Fruit fly (Drosophila melanogaster) whole organism, embryonic: ENCODE measurements around the gene CG2278.
A peak's percentile ranks its signal among the peaks of the same experiment; 100 is the strongest.

Experiments used
- CG10209 ChIP-seq: fragments of 200-800 bp; sonication (Bioruptor generic); optimal IDR thresholded peaks from 3 replicates; lab custom pipeline; 2017; ENCODE audit warnings: missing biosample characterization, mild to moderate bottlenecking, missing genetic modification characterization, missing genetic modification reagents
- CG10462 ChIP-seq: fragments of 200-800 bp; sonication (Bioruptor generic); optimal IDR thresholded peaks from 2 replicates; lab custom pipeline; 2016; ENCODE audit warnings: missing biosample characterization, missing genetic modification characterization
- CG11398 ChIP-seq: fragments of 200-800 bp; sonication (Bioruptor generic); optimal IDR thresholded peaks from 2 replicates; lab custom pipeline; 2016; ENCODE audit warnings: missing biosample characterization, missing genetic modification characterization
- CG11695 ChIP-seq: fragments of 200-800 bp; sonication (Bioruptor generic); IDR thresholded peaks from 3 replicates; pipeline ENCODE4 v1.3.6; 2022; ENCODE audit warnings: missing biosample characterization, missing genetic modification characterization
- CG13424 ChIP-seq: fragments of 200-800 bp; sonication (Bioruptor generic); optimal IDR thresholded peaks from 2 replicates; lab custom pipeline; 2019; ENCODE audit warnings: missing biosample characterization, mild to moderate bottlenecking, missing genetic modification characterization, moderate library complexity
- CG17186 ChIP-seq: fragments of 200-800 bp; sonication (Bioruptor generic); optimal IDR thresholded peaks from 3 replicates; lab custom pipeline; 2017; ENCODE audit warnings: missing biosample characterization, missing genetic modification reagents, missing genetic modification characterization
- CG17612 ChIP-seq: fragments of 200-800 bp; sonication (Bioruptor generic); IDR thresholded peaks from 2 replicates; pipeline ENCODE4 v1.3.6; 2022; ENCODE audit warnings: missing biosample characterization, missing genetic modification characterization
- CG17829 ChIP-seq: fragments of 200-800 bp; optimal IDR thresholded peaks from 2 replicates; lab custom pipeline; 2019; ENCODE audit warnings: missing biosample characterization, mild to moderate bottlenecking, missing genetic modification characterization, moderate library complexity
- CG17912 ChIP-seq: fragments of 200-800 bp; sonication (Bioruptor generic); optimal IDR thresholded peaks from 2 replicates; lab custom pipeline; 2018; ENCODE audit warnings: missing biosample characterization, mild to moderate bottlenecking, missing genetic modification characterization
- CG31365 ChIP-seq: fragments of 200-800 bp; sonication (Bioruptor generic); optimal IDR thresholded peaks from 2 replicates; lab custom pipeline; 2018; ENCODE audit warnings: missing biosample characterization, mild to moderate bottlenecking, missing genetic modification characterization
- CG3163 ChIP-seq: fragments of 200-800 bp; sonication (Bioruptor generic); optimal IDR thresholded peaks from 3 replicates; lab custom pipeline; 2016; ENCODE audit warnings: missing biosample characterization, missing genetic modification characterization
- CG34376 ChIP-seq: fragments of 200-800 bp; sonication (Bioruptor generic); optimal IDR thresholded peaks from 2 replicates; lab custom pipeline; 2018; ENCODE audit warnings: missing biosample characterization, mild to moderate bottlenecking, missing genetic modification characterization
- CG4707 ChIP-seq: fragments of 200-800 bp; sonication (Bioruptor generic); optimal IDR thresholded peaks from 2 replicates; lab custom pipeline; 2018; ENCODE audit warnings: missing biosample characterization, mild to moderate bottlenecking, missing genetic modification characterization, moderate library complexity
- CG4854 ChIP-seq: fragments of 200-800 bp; sonication (Bioruptor generic); optimal IDR thresholded peaks from 2 replicates; lab custom pipeline; 2016; ENCODE audit warnings: missing biosample characterization, missing genetic modification characterization, inconsistent platforms
- CG7271 ChIP-seq: fragments of 200-800 bp; sonication (Bioruptor generic); optimal IDR thresholded peaks from 2 replicates; lab custom pipeline; 2018; ENCODE audit warnings: missing biosample characterization, mild to moderate bottlenecking, missing genetic modification characterization, moderate library complexity
- CG7928 ChIP-seq: fragments of 200-800 bp; sonication (Bioruptor generic); optimal IDR thresholded peaks from 2 replicates; lab custom pipeline; 2017; ENCODE audit warnings: missing biosample characterization, mild to moderate bottlenecking, missing genetic modification characterization
- CG8281 ChIP-seq: fragments of 200-800 bp; sonication (Bioruptor generic); optimal IDR thresholded peaks from 2 replicates; lab custom pipeline; 2018; ENCODE audit warnings: missing biosample characterization, mild to moderate bottlenecking, missing genetic modification characterization, moderate library complexity
- CG8924 ChIP-seq: fragments of 200-800 bp; optimal IDR thresholded peaks from 3 replicates; lab custom pipeline; 2019; ENCODE audit warnings: missing biosample characterization, mild to moderate bottlenecking, missing genetic modification characterization, moderate library complexity
- CG9609 ChIP-seq: fragments of 200-800 bp; sonication (Bioruptor generic); optimal IDR thresholded peaks from 3 replicates; lab custom pipeline; 2016; ENCODE audit warnings: missing biosample characterization, missing genetic modification characterization
- CG9727 ChIP-seq: fragments of 200-800 bp; sonication (Bioruptor generic); optimal IDR thresholded peaks from 3 replicates; lab custom pipeline; 2017; ENCODE audit warnings: missing biosample characterization, mild to moderate bottlenecking, missing genetic modification characterization
- CG9876 ChIP-seq: fragments of 200-800 bp; sonication (Bioruptor generic); optimal IDR thresholded peaks from 2 replicates; lab custom pipeline; 2016; ENCODE audit warnings: missing biosample characterization, missing genetic modification characterization
- Dip3 ChIP-seq: fragments of 200-800 bp; sonication (Bioruptor generic); optimal IDR thresholded peaks from 3 replicates; lab custom pipeline; 2016; ENCODE audit warnings: missing biosample characterization, missing genetic modification characterization
- Eip74EF ChIP-seq, 2 experiments: fragments of 200-800 bp in 1 of 2; fragments of >200 bp in 1 of 2; sonication (Bioruptor generic) in 1 of 2; optimal IDR thresholded peaks; 2 replicates each; lab custom pipeline; 2017 to 2019; ENCODE audit warnings: missing biosample characterization in 2 of 2, missing genetic modification characterization in 2 of 2, mild to moderate bottlenecking in 1 of 2, moderate library complexity in 1 of 2
- Fer1 ChIP-seq: fragments of 200-800 bp; sonication (Bioruptor generic); optimal IDR thresholded peaks from 2 replicates; lab custom pipeline; 2017; ENCODE audit warnings: missing biosample characterization, mild to moderate bottlenecking, missing genetic modification characterization
- Med ChIP-seq: fragments of 200-800 bp; sonication (Bioruptor generic); peaks from one replicate; lab custom pipeline; 2016; ENCODE audit warnings: missing biosample characterization, missing genetic modification characterization, mild to moderate bottlenecking, inconsistent platforms, moderate library complexity
- NFAT ChIP-seq: fragments of 200-800 bp; sonication (Bioruptor generic); IDR thresholded peaks from 2 replicates; pipeline ENCODE4 v1.3.6; 2022; ENCODE audit warnings: missing biosample characterization, missing genetic modification characterization
- Nf-YA ChIP-seq: fragments of 200-800 bp; sonication (Bioruptor generic); IDR thresholded peaks from 2 replicates; pipeline ENCODE4 v1.3.6; 2022; ENCODE audit warnings: missing biosample characterization, missing genetic modification characterization
- Nf-YC ChIP-seq: fragments of 200-800 bp; optimal IDR thresholded peaks from 3 replicates; lab custom pipeline; 2019; ENCODE audit warnings: missing biosample characterization, mild to moderate bottlenecking, missing genetic modification characterization, moderate library complexity
- Side ChIP-seq: fragments of 200-800 bp; sonication (Bioruptor generic); optimal IDR thresholded peaks from 2 replicates; lab custom pipeline; 2016; ENCODE audit warnings: missing biosample characterization, missing genetic modification characterization
- Sin3A ChIP-seq: fragments of >200 bp; optimal IDR thresholded peaks from 2 replicates; lab custom pipeline; 2018
- Usf ChIP-seq: fragments of 200-800 bp; sonication (Bioruptor generic); optimal IDR thresholded peaks from 2 replicates; lab custom pipeline; 2017; ENCODE audit warnings: missing genotype, missing biosample characterization, missing genetic modification characterization
- Xrp1 ChIP-seq: fragments of 200-800 bp; sonication (Bioruptor generic); IDR thresholded peaks from 2 replicates; pipeline ENCODE4 v1.3.6; 2022; ENCODE audit warnings: missing biosample characterization, missing genetic modification characterization
- aop ChIP-seq: fragments of 200-800 bp; sonication (Bioruptor generic); IDR thresholded peaks from 2 replicates; pipeline ENCODE4 v1.3.6; 2022; ENCODE audit warnings: missing biosample characterization, missing genetic modification characterization
- cad ChIP-seq: fragments of >200 bp; optimal IDR thresholded peaks from 2 replicates; lab custom pipeline; 2017; ENCODE audit warnings: missing biosample characterization, missing genetic modification characterization
- cato ChIP-seq: fragments of 200-800 bp; sonication (Bioruptor generic); optimal IDR thresholded peaks from 2 replicates; lab custom pipeline; 2016; ENCODE audit warnings: missing biosample characterization, missing genetic modification characterization, borderline replicate concordance
- ci ChIP-seq: fragments of 200-800 bp; sonication (Bioruptor generic); IDR thresholded peaks from 3 replicates; pipeline ENCODE4 v1.3.6; 2022; ENCODE audit warnings: missing biosample characterization, missing genetic modification characterization
- dmrt99B ChIP-seq: fragments of 200-800 bp; sonication (Bioruptor generic); optimal IDR thresholded peaks from 2 replicates; lab custom pipeline; 2018; ENCODE audit warnings: missing biosample characterization, mild to moderate bottlenecking, missing genetic modification characterization, moderate library complexity
- eve ChIP-seq, 2 experiments: fragments of >200 bp; optimal IDR thresholded peaks; 2 replicates each; lab custom pipeline; 2017; ENCODE audit warnings: missing biosample characterization in 2 of 2, missing genetic modification characterization in 2 of 2
- ewg ChIP-seq: fragments of 200-800 bp; sonication (Bioruptor generic); optimal IDR thresholded peaks from 3 replicates; lab custom pipeline; 2017; ENCODE audit warnings: mild to moderate bottlenecking, missing biosample characterization, missing genetic modification reagents, missing genetic modification characterization
- grau ChIP-seq: fragments of 200-800 bp; optimal IDR thresholded peaks from 3 replicates; lab custom pipeline; 2019; ENCODE audit warnings: missing biosample characterization, mild to moderate bottlenecking, missing genetic modification characterization, moderate library complexity
- gsb-n ChIP-seq: fragments of 200-800 bp; sonication (Bioruptor generic); optimal IDR thresholded peaks from 3 replicates; lab custom pipeline; 2018; ENCODE audit warnings: missing biosample characterization, mild to moderate bottlenecking, missing genetic modification characterization
- insv ChIP-seq, 2 experiments: fragments of 200-800 bp; sonication (Bioruptor generic); optimal IDR thresholded peaks; 3 replicates each; lab custom pipeline; 2016 to 2018; ENCODE audit warnings: missing biosample characterization in 2 of 2, missing genetic modification characterization in 2 of 2
- ken ChIP-seq: fragments of 200-800 bp; sonication (Bioruptor generic); IDR thresholded peaks from 3 replicates; pipeline ENCODE4 v1.3.6; 2022; ENCODE audit warnings: missing biosample characterization, missing genetic modification characterization
- org-1 ChIP-seq: fragments of 200-800 bp; sonication (Bioruptor generic); optimal IDR thresholded peaks from 2 replicates; lab custom pipeline; 2017; ENCODE audit warnings: missing biosample characterization, missing genetic modification characterization
- peb ChIP-seq: fragments of 200-800 bp; sonication (Bioruptor generic); IDR thresholded peaks from 2 replicates; pipeline ENCODE4 v1.3.6; 2022; ENCODE audit warnings: missing biosample characterization, missing genetic modification characterization
- pita ChIP-seq: fragments of 200-800 bp; sonication (Bioruptor generic); optimal IDR thresholded peaks from 2 replicates; lab custom pipeline; 2017; ENCODE audit warnings: missing biosample characterization, mild to moderate bottlenecking, missing genetic modification characterization
- pnt ChIP-seq: fragments of 200-800 bp; sonication (Bioruptor generic); optimal IDR thresholded peaks from 3 replicates; lab custom pipeline; 2016; ENCODE audit warnings: missing biosample characterization, missing genetic modification characterization
- stwl ChIP-seq: fragments of 200-800 bp; sonication (Bioruptor generic); optimal IDR thresholded peaks from 3 replicates; lab custom pipeline; 2018; ENCODE audit warnings: missing biosample characterization, mild to moderate bottlenecking, missing genetic modification characterization, moderate library complexity
- tup ChIP-seq: fragments of 200-800 bp; sonication (Bioruptor generic); optimal IDR thresholded peaks from 2 replicates; lab custom pipeline; 2016; ENCODE audit warnings: missing biosample characterization, mild to moderate bottlenecking, missing genetic modification characterization, moderate library complexity
- vvl ChIP-seq: fragments of 200-800 bp; sonication (Bioruptor generic); IDR thresholded peaks from 2 replicates; pipeline ENCODE4 v1.3.6; 2022; ENCODE audit warnings: missing biosample characterization, missing genetic modification characterization
- zen ChIP-seq: fragments of 200-800 bp; sonication (Bioruptor generic); optimal IDR thresholded peaks from 3 replicates; lab custom pipeline; 2018; ENCODE audit warnings: missing biosample characterization, mild to moderate bottlenecking, missing genetic modification characterization, moderate library complexity

CG2278 gene

dm6 chrX:8210632-8211031 lies 40.6 kb upstream of the CG2278 start (continued):
- peak; percentile 36 for TF ChIP-seq stwl (tag; lab: Kevin White, UChicago)
- TF ChIP-seq pita (GFP tag; lab: Kevin White, UChicago): peak; percentile 41
- peak; percentile 7 for TF ChIP-seq zen (tag; lab: Kevin White, UChicago)
- no peak for TF ChIP-seq Dip3
- TF ChIP-seq CG11695 (GFP tag; lab: Robert Waterston, UW): no peak
- TF ChIP-seq CG9727 (GFP tag; lab: Kevin White, UChicago): no peak
- no peak for TF ChIP-seq CG7928 (GFP tag; lab: Kevin White, UChicago)
- no peak for TF ChIP-seq insv (GFP tag; optimal IDR thresholded peaks at IDR 0.05; lab: Kevin White, UChicago)
- peak; percentile 93 for TF ChIP-seq cad
- TF ChIP-seq CG17186 (GFP tag; lab: Kevin White, UChicago): no peak
- no peak for TF ChIP-seq gsb-n (tag; lab: Kevin White, UChicago)
- no peak for TF ChIP-seq CG4854 (GFP tag; lab: Kevin White, UChicago)

dm6 chrX:8207054-8207453 lies 37.0 kb upstream of the CG2278 start:
- TF ChIP-seq ken (GFP tag; lab: Robert Waterston, UW): no peak
- no peak for TF ChIP-seq cato
- TF ChIP-seq Med (GFP tag; lab: Kevin White, UChicago): peak; percentile 58
- TF ChIP-seq CG9876 (GFP tag; lab: Kevin White, UChicago): no peak
- no peak for TF ChIP-seq CG11398 (GFP tag; lab: Kevin White, UChicago)
- no peak for TF ChIP-seq grau
- TF ChIP-seq vvl: peak; percentile 54
- no peak for TF ChIP-seq CG34376 (GFP tag; lab: Kevin White, UChicago)
- TF ChIP-seq ci: peak; percentile 35; the same call in 1 of the 3 replicates
- TF ChIP-seq org-1 (GFP tag; lab: Kevin White, UChicago): no peak
- TF ChIP-seq Sin3A (lab: Kevin White, UChicago): no peak
- peak; percentile 56; the same call in 1 of the 2 replicates for TF ChIP-seq CG17612
- no peak for TF ChIP-seq CG7271 (tag; lab: Kevin White, UChicago)
- TF ChIP-seq CG3163 (GFP tag; lab: Kevin White, UChicago): no peak
- TF ChIP-seq peb: no peak
- TF ChIP-seq CG8281: no peak
- TF ChIP-seq CG17829 (tag; lab: Kevin White, UChicago): no peak
- no peak for TF ChIP-seq CG10462 (GFP tag; lab: Kevin White, UChicago)
- TF ChIP-seq Usf (GFP tag; lab: Kevin White, UChicago): no peak
- TF ChIP-seq CG7928 (GFP tag; lab: Kevin White, UChicago): no peak
- TF ChIP-seq CG10209: no peak
- no peak for TF ChIP-seq Fer1
- TF ChIP-seq Side (GFP tag; lab: Kevin White, UChicago): no peak
- TF ChIP-seq Nf-YA: no peak
- no peak for TF ChIP-seq Nf-YC (tag; lab: Kevin White, UChicago)
- TF ChIP-seq aop: no peak
- no peak for TF ChIP-seq Eip74EF (GFP tag; optimal IDR thresholded peaks at IDR 0.05; lab: Kevin White, UChicago)
- TF ChIP-seq CG4707 (GFP tag; lab: Kevin White, UChicago): no peak
- no peak for TF ChIP-seq pnt (GFP tag; lab: Kevin White, UChicago)
- no peak for TF ChIP-seq ewg (GFP tag; lab: Kevin White, UChicago)
- TF ChIP-seq CG13424 (tag; lab: Kevin White, UChicago): peak; percentile 2
- TF ChIP-seq CG9609: no peak
- TF ChIP-seq eve (GFP tag; optimal IDR thresholded peaks at IDR 0.05; lab: Kevin White, UChicago): no peak
- TF ChIP-seq Xrp1 (GFP tag; lab: Robert Waterston, UW): 0 out of 2 replicates have a peak, but pooled peaks have one; percentile 13
- no peak for TF ChIP-seq NFAT (GFP tag; lab: Robert Waterston, UW)
- no peak for TF ChIP-seq CG17912 (GFP tag; lab: Kevin White, UChicago)
- TF ChIP-seq CG31365 (tag; lab: Kevin White, UChicago): no peak
- TF ChIP-seq dmrt99B (tag; lab: Kevin White, UChicago): peak; percentile 30
- TF ChIP-seq CG8924 (tag; lab: Kevin White, UChicago): no peak
- TF ChIP-seq tup (GFP tag; lab: Kevin White, UChicago): no peak
